Worm (Caenorhabditis elegans): Measurements from ENCODE around the gene nhr-273.

nhr-273 gene

DNA sequence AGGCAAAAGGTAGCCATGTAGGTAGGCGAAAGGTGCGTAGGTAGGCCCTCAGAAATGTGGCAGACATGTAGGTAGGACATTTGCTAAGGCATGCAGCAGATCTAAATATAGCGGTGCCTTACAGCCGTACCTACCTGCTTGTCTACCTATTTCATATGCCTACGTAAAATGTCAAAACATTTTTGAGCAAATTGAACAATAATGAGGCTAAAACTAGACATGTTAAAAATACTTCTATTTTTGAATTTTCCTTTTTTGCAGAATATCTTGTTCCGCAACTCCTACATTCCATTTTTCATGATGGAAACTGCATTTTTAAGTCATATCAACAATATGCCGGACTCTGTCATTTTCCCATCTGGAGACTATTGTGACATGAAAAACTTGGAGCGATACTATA is 822 bp upstream of the nhr-273 start:
- TF ChIP-seq unc-39 (tag; optimal IDR thresholded peaks at IDR 0.05) (no peak), tbx-8 (GFP tag; optimal IDR thresholded peaks at IDR 0.05) (no peak), nhr-2 (tag; optimal IDR thresholded peaks at IDR 0.05) (no peak), bed-3 (GFP tag; optimal IDR thresholded peaks at IDR 0.05) (no peak), ces-1 (GFP tag; optimal IDR thresholded peaks at IDR 0.05) (no peak), ceh-43 (GFP tag; optimal IDR thresholded peaks at IDR 0.05) (no peak), ceh-39 (tag; optimal IDR thresholded peaks at IDR 0.05) (no peak), zip-8 (tag; optimal IDR thresholded peaks at IDR 0.05) (no peak), lsy-2 (tag; optimal IDR thresholded peaks at IDR 0.05) (no peak)

DNA sequence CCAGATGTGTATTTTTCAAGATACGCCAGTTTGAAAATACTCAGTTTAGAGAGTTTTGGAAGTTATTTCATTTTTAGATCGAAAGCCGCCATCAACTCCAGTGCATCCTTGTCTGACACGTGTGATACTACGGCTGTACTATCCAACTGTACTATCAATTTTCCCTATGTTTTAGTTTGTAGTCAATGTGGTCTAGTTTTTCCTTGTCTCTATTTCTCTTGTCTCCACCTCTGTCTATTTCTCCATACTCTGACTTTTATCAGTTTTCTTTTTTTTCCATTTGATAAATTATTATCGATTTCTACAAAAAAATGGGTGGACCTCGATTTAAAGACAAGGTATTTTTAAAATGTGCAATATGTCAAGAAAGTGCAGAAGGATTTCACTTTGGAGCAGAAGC is 3.5 kb downstream of the nhr-273 start, which contains the start of gene nhr-16:
TSS of gene nhr-16 (plus strand) at position 205 of the 400 bp plus-strand sequence.
- TF ChIP-seq nhr-28 (tag; optimal IDR thresholded peaks at IDR 0.05) (no peak), elt-3 (tag; optimal IDR thresholded peaks at IDR 0.05) (no peak), ceh-43 (GFP tag; optimal IDR thresholded peaks at IDR 0.05) (no peak), blmp-1 (tag; optimal IDR thresholded peaks at IDR 0.05) (no peak), pha-4 (tag; optimal IDR thresholded peaks at IDR 0.05) (no peak), mab-5 (tag; optimal IDR thresholded peaks at IDR 0.05) (no peak), lsy-2 (tag; optimal IDR thresholded peaks at IDR 0.05) (no peak), sem-2 (GFP tag; optimal IDR thresholded peaks at IDR 0.05) (no peak), ztf-11 (tag; optimal IDR thresholded peaks at IDR 0.05) (no peak), ceh-83 (GFP tag; optimal IDR thresholded peaks at IDR 0.05) (no peak), unc-62 (GFP tag; optimal IDR thresholded peaks at IDR 0.05) (no peak), zip-8 (tag; optimal IDR thresholded peaks at IDR 0.05) (no peak), snpc-4 (tag; optimal IDR thresholded peaks at IDR 0.05) (no peak), unc-39 (tag; optimal IDR thresholded peaks at IDR 0.05) (no peak), unc-120 (tag; optimal IDR thresholded peaks at IDR 0.05; ENCODE audit: poor library complexity, severe bottlenecking) (no peak)

ce11 chrII:4441278-4441677 is 6.2 kb downstream of the nhr-273 start:
- no peak for TF ChIP-seq mep-1 (tag; optimal IDR thresholded peaks at IDR 0.05)
- TF ChIP-seq blmp-1 (tag; optimal IDR thresholded peaks at IDR 0.05) = no peak
- no peak for TF ChIP-seq mab-5 (tag; optimal IDR thresholded peaks at IDR 0.05)
- TF ChIP-seq drap-1 (GFP tag; optimal IDR thresholded peaks at IDR 0.05) = no peak
- TF ChIP-seq ces-1 (GFP tag; optimal IDR thresholded peaks at IDR 0.05) = no peak
- TF ChIP-seq ceh-43 (GFP tag; optimal IDR thresholded peaks at IDR 0.05) = no peak
- TF ChIP-seq lin-32 (GFP tag; optimal IDR thresholded peaks at IDR 0.05) = no peak
- no peak for TF ChIP-seq sptf-1 (tag; optimal IDR thresholded peaks at IDR 0.05)
- TF ChIP-seq elt-3 (tag; optimal IDR thresholded peaks at IDR 0.05) = no peak
- no peak for TF ChIP-seq tbx-8 (GFP tag; optimal IDR thresholded peaks at IDR 0.05)

DNA sequence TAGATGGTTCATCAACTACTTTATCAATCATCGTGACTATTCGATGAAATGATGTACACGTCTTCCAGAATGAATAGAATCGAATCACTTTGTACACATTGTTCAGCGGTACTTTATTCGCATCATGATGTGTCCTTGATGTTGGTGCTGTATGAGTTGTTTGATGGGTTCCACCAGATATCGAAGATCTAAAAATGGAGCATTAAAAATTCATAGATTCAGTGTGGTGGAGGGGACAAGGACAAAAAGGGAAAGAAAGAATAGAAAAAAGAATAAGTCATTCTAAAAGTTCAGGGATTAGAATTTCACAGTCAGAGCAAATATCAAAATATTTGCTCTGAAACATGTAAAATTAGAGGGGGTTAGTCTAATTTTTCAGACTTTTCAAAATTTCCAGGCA is 9.7 kb downstream of the nhr-273 start:
- TF ChIP-seq nhr-76 (tag; optimal IDR thresholded peaks at IDR 0.05) = no peak
- TF ChIP-seq lin-13 (tag; optimal IDR thresholded peaks at IDR 0.05) = no peak
- no peak for TF ChIP-seq mab-5 (tag; optimal IDR thresholded peaks at IDR 0.05)
- TF ChIP-seq elt-1 (tag; optimal IDR thresholded peaks at IDR 0.05; ENCODE audit: borderline replicate concordance, insufficient read depth) = no peak

DNA sequence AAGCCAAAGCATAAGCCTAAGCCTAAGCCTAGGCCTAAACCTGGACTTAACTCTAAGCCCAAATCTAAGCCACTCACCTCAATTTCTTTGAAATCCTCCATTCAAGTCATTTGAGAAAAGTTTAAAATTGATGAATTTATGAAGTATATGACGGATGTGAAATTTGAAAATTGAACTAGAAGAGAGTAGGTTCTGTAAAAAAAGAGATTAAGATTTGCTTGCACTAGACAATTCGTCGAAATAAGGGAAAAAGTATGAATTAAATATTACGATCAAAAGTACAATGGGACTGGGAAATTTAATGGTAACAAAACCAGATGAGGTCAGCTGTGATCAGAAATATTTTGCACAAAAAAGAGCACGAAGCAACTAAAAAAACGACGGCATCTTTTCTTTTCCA is 18.0 kb downstream of the nhr-273 start, which contains the start of gene twk-2:
TSS of gene twk-2 (minus strand) at position 101 of the 400 bp plus-strand sequence.
- TF ChIP-seq blmp-1 (tag; optimal IDR thresholded peaks at IDR 0.05) = no peak
- TF ChIP-seq unc-120 (tag; optimal IDR thresholded peaks at IDR 0.05; ENCODE audit: poor library complexity, severe bottlenecking) = no peak

DNA sequence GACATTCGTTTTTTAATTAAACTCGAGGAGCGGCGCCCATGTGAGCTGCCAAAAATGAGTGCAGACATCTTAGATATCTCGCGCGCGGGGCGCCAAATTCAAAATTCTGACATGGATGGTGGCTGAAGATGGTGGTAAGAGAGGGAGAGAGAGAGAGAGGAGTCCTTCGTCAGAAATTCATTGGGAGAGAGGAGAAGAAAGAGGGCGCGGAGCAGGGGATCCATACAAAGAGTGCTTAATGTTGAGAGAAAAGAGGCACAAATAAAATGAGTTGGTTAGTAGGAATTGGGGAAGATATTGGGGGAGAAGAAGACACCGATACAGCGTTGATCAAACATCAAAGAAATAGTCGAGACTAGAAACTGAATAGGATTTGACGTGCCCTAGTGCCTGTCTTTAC is 18.4 kb downstream of the nhr-273 start:
- TF ChIP-seq blmp-1 (tag; optimal IDR thresholded peaks at IDR 0.05) (no peak), ces-1 (GFP tag; optimal IDR thresholded peaks at IDR 0.05) (peak; percentile 55)

DNA sequence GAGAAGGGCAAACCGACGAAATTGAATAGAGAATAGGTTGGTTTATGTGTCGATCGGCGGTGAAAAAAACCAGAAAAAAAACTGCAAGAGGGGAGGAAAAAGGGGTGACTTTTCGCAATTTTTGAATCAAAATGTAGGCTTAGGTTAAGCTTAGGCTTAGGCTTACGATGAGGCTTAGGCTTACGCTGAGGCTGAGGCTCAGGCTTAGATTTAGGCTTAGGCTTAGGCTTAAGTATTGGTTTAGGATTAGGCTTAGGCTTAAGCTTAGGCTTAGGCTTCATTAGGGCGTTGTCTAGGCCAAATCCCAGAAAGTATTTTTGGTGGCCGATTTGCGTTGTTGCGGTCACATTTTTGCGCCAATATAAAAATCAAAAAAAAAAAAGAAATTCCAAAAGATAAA is 19.7 kb downstream of the nhr-273 start:
- TF ChIP-seq blmp-1 (tag; optimal IDR thresholded peaks at IDR 0.05) (no peak), sptf-1 (tag; optimal IDR thresholded peaks at IDR 0.05) (no peak)

ce11 chrII:4456024-4456423 is 20.9 kb downstream of the nhr-273 start:
- TF ChIP-seq mls-2 (tag; optimal IDR thresholded peaks at IDR 0.05) (no peak), ces-1 (GFP tag; optimal IDR thresholded peaks at IDR 0.05) (peak; percentile 45)
